Worm (Caenorhabditis elegans): Measurements from ENCODE around the gene M163.7.

M163.7 gene

DNA sequence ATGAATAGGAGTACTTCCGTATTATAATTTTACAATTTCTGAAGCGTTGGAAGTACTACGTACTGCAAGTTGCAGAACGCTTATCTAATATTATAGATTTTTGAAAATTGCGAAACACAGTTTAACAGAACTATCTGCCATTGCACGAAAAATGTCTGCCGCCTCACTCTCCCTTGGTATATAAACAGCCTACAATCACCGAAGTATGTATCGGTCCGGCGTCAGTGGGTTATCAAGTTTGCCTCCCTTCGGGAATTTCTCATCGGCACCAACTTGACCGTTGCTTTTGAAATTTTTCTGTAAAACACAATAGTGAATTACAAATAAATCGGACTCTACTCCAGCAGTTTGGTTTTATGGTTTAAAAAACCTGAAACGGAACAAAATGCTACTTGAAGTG lies 12.7 kb downstream of the M163.7 start:
- TF ChIP-seq nhr-21 (tag; optimal IDR thresholded peaks at IDR 0.05) = no peak
- peak; percentile 93 for TF ChIP-seq snpc-4 (tag; optimal IDR thresholded peaks at IDR 0.05)
- no peak for TF ChIP-seq alr-1 (tag; optimal IDR thresholded peaks at IDR 0.05)
- no peak for TF ChIP-seq egl-27 (tag; optimal IDR thresholded peaks at IDR 0.05)
- no peak for TF ChIP-seq ceh-16 (tag; optimal IDR thresholded peaks at IDR 0.05)
- no peak for TF ChIP-seq nhr-77 (tag; optimal IDR thresholded peaks at IDR 0.05)
- no peak for TF ChIP-seq fos-1 (tag; optimal IDR thresholded peaks at IDR 0.05)
- no peak for TF ChIP-seq mab-5 (tag; optimal IDR thresholded peaks at IDR 0.05)
- TF ChIP-seq mdl-1 (tag; optimal IDR thresholded peaks at IDR 0.05) = no peak
- TF ChIP-seq unc-62 (GFP tag; optimal IDR thresholded peaks at IDR 0.05) = no peak
- no peak for TF ChIP-seq elt-1 (tag; optimal IDR thresholded peaks at IDR 0.05)
- no peak for TF ChIP-seq aly-2 (tag; optimal IDR thresholded peaks at IDR 0.05)
- TF ChIP-seq lsy-2 (tag; optimal IDR thresholded peaks at IDR 0.05) = no peak
- TF ChIP-seq lin-39 (tag; optimal IDR thresholded peaks at IDR 0.05) = no peak
- no peak for TF ChIP-seq nhr-11 (tag; optimal IDR thresholded peaks at IDR 0.05)
- TF ChIP-seq sma-3 (GFP tag; optimal IDR thresholded peaks at IDR 0.05) = peak; percentile 17

DNA sequence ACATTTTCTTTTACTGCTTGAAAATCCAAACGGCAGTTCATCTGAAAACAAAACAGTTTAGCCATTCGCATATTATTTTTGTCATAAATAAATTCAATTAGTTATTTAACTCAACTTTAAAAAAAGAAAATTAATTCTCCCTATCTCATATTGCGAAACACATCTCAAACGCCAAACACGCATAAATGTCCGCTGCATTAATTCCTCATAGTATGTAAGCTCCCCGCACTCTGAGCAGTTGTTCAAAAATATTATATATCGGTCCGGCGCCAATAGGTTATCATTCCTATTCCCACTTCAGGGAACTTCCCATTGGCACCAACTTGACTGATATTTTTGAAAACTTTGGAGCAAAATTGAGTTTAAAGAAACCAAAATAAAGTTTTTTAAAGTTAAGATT lies 13.6 kb downstream of the M163.7 start:
- TF ChIP-seq mdl-1 (tag; optimal IDR thresholded peaks at IDR 0.05) = no peak
- no peak for TF ChIP-seq fos-1 (tag; optimal IDR thresholded peaks at IDR 0.05)
- TF ChIP-seq blmp-1 (tag; optimal IDR thresholded peaks at IDR 0.05; ENCODE audit: insufficient read depth) = no peak
- peak; percentile 98 for TF ChIP-seq snpc-4 (tag; optimal IDR thresholded peaks at IDR 0.05)
- no peak for TF ChIP-seq mbf-1 (tag; optimal IDR thresholded peaks at IDR 0.05)
- TF ChIP-seq unc-62 (GFP tag; optimal IDR thresholded peaks at IDR 0.05) = no peak
- no peak for TF ChIP-seq F13H6.1 (tag; optimal IDR thresholded peaks at IDR 0.05)
- no peak for TF ChIP-seq ztf-4 (tag; optimal IDR thresholded peaks at IDR 0.05)
- no peak for TF ChIP-seq nhr-129 (tag; optimal IDR thresholded peaks at IDR 0.05)
- TF ChIP-seq nhr-6 (tag; optimal IDR thresholded peaks at IDR 0.05) = peak; percentile 55
- TF ChIP-seq peb-1 (tag; optimal IDR thresholded peaks at IDR 0.05) = no peak
- TF ChIP-seq zag-1 (tag; optimal IDR thresholded peaks at IDR 0.05) = no peak
- no peak for TF ChIP-seq alr-1 (tag; optimal IDR thresholded peaks at IDR 0.05)
- no peak for TF ChIP-seq ztf-1 (GFP tag; conservative IDR thresholded peaks at IDR 0.05)
- TF ChIP-seq lin-11 (tag; optimal IDR thresholded peaks at IDR 0.05) = no peak
- TF ChIP-seq elt-3 (tag; optimal IDR thresholded peaks at IDR 0.05) = no peak
- TF ChIP-seq crh-2 (tag; optimal IDR thresholded peaks at IDR 0.05) = no peak
- TF ChIP-seq nhr-237 (tag; optimal IDR thresholded peaks at IDR 0.05) = no peak
- TF ChIP-seq nhr-10 (tag; optimal IDR thresholded peaks at IDR 0.05) = no peak
- no peak for TF ChIP-seq ZK546.5 (tag; optimal IDR thresholded peaks at IDR 0.05)
- no peak for TF ChIP-seq elt-1 (tag; optimal IDR thresholded peaks at IDR 0.05)
- TF ChIP-seq sma-9 (GFP tag; optimal IDR thresholded peaks at IDR 0.05) = peak; percentile 65
- no peak for TF ChIP-seq sma-9 (tag; optimal IDR thresholded peaks at IDR 0.05)
- no peak for TF ChIP-seq nhr-77 (tag; optimal IDR thresholded peaks at IDR 0.05)
- no peak for TF ChIP-seq nhr-23 (tag; optimal IDR thresholded peaks at IDR 0.05)
- no peak for TF ChIP-seq lin-39 (tag; optimal IDR thresholded peaks at IDR 0.05)
- no peak for TF ChIP-seq sma-3 (GFP tag; optimal IDR thresholded peaks at IDR 0.05)
- no peak for TF ChIP-seq Y55F3AM.14 (GFP tag; optimal IDR thresholded peaks at IDR 0.05)
- peak; percentile 49 for TF ChIP-seq C34F6.9 (tag; optimal IDR thresholded peaks at IDR 0.05)
- no peak for TF ChIP-seq gmeb-1 (tag; optimal IDR thresholded peaks at IDR 0.05)
- peak; percentile 88 for TF ChIP-seq unc-55 (GFP tag; optimal IDR thresholded peaks at IDR 0.05)
- no peak for TF ChIP-seq nhr-25 (tag; optimal IDR thresholded peaks at IDR 0.05)
- TF ChIP-seq nhr-11 (tag; optimal IDR thresholded peaks at IDR 0.05) = no peak
- TF ChIP-seq skn-1 (tag; optimal IDR thresholded peaks at IDR 0.05) = no peak
- TF ChIP-seq ama-1 (optimal IDR thresholded peaks at IDR 0.05) = no peak
- TF ChIP-seq nhr-12 (tag; optimal IDR thresholded peaks at IDR 0.05) = no peak
- peak; percentile 4 for TF ChIP-seq lin-13 (GFP tag; optimal IDR thresholded peaks at IDR 0.05)
- TF ChIP-seq nhr-21 (tag; optimal IDR thresholded peaks at IDR 0.05) = peak; percentile 20
- TF ChIP-seq ceh-82 (tag; optimal IDR thresholded peaks at IDR 0.05) = no peak
- TF ChIP-seq R02D3.7 (tag; optimal IDR thresholded peaks at IDR 0.05) = no peak
- peak; percentile 28 to 54 for TF ChIP-seq lsy-2 (tag; optimal IDR thresholded peaks at IDR 0.05)
- TF ChIP-seq aly-2 (tag; optimal IDR thresholded peaks at IDR 0.05) = no peak
- TF ChIP-seq ztf-11 (tag; optimal IDR thresholded peaks at IDR 0.05) = no peak
- TF ChIP-seq mab-5 (tag; optimal IDR thresholded peaks at IDR 0.05) = no peak
- no peak for TF ChIP-seq ceh-16 (tag; optimal IDR thresholded peaks at IDR 0.05)

All from whole organism, L2 larva.